Fruit fly (Drosophila melanogaster) whole organism, larva: Measurements from ENCODE around the gene zen2.

Experiments
- noc ChIP-seq: fragments of 200-800 bp; sonication (Bioruptor generic); optimal IDR thresholded peaks from 3 replicates; lab custom pipeline; 2019; ENCODE audit warnings: missing biosample characterization, mild to moderate bottlenecking, missing genetic modification characterization, moderate library complexity

The zen2 gene

DNA sequence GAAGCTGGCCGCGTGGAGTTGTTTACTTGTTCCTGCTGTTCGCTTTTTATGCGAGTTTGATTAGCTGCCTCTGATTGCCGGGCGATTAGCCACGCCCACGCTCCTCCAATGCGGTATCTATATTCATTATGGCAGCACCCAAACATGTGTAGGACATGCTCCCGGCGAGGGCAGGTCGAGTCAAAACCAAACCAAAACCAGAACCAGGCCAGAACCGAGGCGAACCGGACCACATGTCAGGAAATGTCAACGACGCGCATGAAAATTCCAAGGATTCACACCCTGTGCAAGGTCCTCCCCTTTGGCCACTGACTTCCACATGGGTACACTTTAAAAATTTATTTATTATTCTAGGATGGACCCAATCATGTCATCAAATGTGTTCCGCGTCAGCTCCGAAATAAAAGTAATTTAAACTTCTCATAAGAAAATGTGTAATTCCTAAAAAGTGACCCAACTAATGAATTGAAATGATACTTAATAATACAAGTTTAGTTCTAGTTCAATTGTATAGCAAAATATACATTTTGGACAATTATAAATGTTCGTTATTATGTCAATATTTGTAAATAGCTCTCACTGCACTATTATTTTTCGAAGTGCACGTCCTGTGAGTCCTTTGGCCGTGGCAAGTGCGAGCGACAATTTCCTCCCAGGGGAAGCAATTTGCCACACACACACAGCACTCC lies 7.7 kb upstream of the zen2 start:
- TF ChIP-seq noc (tag; lab: Kevin White, UChicago): no peak

DNA sequence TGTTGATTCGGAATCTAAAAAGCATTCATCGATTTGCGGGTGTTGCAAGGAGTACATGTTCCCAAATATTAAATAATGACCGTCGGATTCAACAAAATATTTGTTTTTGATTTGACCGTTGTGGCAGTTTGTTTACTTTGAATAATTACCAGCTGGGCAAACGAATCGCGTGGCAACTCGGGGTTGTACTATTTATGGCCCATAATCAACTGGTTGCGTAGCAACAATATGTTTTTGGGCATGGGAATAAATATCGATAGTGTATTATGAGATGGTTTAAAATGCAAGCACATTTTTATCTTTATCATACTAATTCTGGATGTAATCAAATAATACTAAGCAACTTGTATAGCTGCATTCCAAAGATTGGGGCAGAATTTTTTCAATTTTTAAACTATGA lies 4.0 kb upstream of the zen2 start, which contains the start of gene CG34297:
Gene CG34297, minus strand, starts transcription at position 101 of the 400 bp plus-strand sequence.
- no peak for TF ChIP-seq noc (tag; lab: Kevin White, UChicago)

DNA sequence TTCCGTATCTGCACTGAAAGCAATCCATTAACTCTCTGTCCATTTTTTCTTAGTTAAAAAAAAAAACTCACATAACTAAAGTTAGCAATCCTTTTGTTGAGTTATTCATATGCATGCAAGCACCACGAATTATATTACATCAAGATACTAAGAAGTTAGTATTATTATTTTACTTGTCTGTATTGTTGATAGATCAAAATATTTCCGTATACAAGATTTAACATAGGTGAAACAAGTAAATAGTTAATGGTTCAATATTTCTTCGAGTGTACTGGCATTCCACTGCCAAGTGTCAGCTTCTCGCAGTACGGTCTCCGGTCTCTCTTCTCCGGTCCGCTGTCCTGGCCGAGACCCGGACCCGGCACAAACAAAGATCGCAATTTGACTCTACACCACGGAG lies 2.3 kb upstream of the zen2 start:
- no peak for TF ChIP-seq noc (tag; lab: Kevin White, UChicago)

DNA sequence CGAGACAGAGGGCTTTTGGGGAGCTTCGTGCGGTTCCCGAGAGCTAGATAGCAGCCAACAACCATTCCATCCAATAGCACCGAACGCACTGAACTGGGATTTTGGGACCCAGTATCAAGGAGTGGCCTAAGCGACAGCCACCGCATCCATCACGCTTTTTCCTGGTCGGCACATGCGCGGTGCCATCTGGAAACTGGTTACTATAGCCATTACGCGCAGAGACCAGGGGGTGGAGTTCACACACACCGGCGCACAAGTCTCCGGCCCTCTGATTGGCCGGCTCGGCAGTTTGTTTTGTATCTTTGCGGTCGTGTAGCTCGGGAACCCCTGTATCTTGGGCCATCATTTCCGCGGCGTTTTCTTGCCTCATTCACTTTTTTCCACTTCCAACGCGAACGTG lies 2.0 kb downstream of the zen2 start, which contains the start of gene pb:
Gene pb, minus strand, starts transcription at position 81 of the 400 bp plus-strand sequence.
- no peak for TF ChIP-seq noc (tag; lab: Kevin White, UChicago)

DNA sequence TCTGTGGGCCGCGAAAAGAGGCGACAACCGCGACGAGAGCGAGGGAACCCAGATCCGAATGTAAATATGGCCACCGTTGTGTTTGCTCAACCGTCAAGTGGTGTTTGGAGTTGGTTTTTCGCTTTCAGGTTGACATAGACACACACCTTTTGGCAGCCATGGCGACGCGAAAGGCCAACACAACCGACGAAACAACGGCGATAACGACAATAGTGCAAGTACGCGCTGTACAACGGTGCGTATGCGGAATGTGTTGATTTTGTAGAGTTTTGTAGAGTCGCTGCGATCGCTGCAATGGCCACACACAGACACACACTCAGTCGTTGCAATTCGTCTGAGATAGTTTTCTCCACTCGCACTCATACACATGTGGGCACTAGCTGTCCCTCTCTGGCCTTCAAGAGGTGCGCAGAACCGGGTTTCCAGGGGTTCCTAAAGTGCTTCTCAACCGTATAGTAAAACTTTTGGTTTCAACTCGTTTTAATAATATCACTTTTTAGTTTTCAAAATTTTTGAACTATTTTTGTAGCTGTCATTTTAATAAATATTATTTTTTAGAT lies 2.5 kb downstream of the zen2 start:
- no peak for TF ChIP-seq noc (tag; lab: Kevin White, UChicago)

DNA sequence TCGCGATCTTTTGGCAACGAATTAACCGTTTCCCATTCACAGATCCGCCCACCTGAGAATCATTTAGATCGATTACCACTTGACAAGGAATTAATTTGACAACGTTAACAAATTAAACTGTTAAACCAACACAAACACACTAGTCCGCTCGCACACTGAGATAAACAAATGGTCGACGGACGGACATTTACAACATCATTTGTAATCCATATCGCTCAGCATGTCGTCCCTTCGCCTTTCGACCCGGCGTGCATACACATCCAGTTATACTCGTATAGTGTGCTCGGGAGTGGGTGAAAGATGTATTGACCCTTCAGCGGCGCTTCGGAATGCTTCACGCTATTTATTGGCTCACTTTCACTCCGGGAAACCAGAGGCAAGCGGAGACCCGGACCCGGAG lies 8.2 kb downstream of the zen2 start:
- TF ChIP-seq noc (tag; lab: Kevin White, UChicago): no peak

DNA sequence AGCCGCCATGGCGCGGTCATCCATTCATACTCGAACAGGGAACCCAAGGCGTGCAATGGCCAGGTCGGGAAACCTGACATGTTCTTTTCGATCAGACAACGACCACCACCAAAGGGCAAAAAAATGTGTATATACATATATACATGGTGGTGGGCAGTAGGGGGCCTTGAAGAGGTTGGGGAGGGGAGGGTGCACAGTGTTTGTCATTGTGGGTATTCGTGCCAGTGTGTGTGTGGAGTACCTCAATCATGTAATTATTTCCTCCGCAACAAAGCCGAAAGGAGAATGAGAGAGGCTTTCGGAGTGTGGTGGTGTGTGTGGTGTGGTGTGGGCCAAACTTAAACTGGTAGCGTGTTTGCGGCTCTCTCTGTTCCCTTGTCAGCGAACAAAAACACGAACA lies 17.8 kb downstream of the zen2 start:
- TF ChIP-seq noc (tag; lab: Kevin White, UChicago): no peak

DNA sequence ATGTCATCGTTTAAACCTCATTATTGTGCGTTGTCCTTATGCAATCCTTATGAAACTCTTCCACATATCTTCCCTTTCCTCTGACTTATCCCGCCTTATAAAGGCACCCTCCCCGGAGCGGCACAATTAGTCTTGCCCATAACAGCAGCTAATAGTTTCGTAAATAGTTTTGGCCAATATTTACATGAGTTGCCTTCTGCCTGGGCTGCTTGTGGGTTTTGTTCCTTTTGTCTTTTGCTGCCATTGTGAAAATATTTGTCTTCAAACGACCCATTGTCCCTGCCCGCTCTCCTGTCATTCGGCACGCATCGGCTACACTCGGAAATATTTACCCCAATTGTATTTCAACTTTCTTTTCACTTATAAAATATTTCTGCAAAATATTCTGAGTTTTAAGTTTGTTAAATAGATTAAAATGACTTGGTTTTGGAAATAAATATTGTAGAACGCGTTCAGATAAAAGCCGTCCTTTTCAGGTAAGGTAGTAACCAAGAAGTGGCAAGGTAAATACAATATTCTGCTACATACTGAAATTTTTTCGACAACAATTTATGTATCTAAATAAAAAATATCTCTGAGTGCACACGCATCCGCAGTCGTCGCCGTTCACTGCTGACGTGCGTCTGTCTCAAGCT lies 20.3 kb downstream of the zen2 start:
- TF ChIP-seq noc (tag; lab: Kevin White, UChicago): no peak

DNA sequence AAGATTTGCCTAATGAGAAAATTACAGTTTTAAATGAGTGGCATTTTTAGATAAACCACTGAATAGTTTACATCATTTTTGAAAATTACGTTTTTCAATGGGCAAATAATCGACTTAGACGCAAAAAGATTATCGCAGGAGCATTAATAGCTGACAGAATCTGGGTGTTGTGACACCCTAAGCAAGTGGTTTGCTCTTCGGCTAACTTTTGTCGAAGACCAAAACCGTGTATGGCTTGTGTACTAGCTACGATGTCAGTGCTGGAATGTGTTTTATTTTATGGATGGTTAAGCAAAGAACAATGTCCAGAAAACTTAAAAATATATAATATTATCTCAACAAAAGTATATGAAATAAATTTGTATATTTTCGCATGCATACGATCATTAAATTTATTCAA lies 35.1 kb downstream of the zen2 start:
- no peak for TF ChIP-seq noc (tag; lab: Kevin White, UChicago)

DNA sequence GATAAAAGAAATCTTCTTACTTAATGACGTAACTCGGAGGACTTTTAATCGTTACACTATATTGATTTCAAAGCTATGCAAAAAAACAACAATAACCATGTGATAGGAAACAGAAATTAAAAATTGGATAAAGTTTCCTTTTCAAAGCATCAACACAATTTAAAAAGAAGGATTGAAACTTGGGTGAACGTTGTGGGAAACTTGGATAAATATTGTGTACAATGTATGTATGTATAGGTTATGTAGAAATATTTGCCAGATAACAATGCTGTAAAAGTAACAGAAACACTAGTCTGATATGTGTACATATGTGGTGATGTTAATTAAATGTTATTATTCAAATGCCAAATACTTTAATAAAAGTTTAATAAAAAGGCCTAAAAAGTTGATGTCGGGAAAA lies 37.6 kb downstream of the zen2 start:
- no peak for TF ChIP-seq noc (tag; lab: Kevin White, UChicago)

DNA sequence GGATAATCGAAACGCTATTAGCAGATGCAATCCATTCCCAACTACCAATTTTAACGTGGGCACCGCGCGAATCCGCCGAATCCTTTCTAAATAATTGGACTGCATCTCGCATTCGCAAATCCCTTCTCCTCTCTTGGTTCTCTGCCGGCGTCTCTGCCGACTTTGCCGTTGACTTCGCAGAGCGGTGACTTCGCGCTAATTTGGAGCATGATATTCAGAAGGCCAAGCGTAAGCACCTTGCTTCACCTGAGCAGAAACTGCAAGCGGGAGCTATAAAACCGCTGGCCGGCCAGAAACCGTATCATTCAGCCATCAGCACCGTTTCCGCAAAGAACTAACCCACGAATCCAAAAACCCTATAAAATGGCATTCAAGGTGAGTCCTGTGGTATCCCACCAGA lies 40.2 kb downstream of the zen2 start, which contains the start of gene Ccp84Aa:
Gene Ccp84Aa, plus strand, starts transcription at position 301 of the 400 bp plus-strand sequence.
- TF ChIP-seq noc (tag; lab: Kevin White, UChicago): no peak

DNA sequence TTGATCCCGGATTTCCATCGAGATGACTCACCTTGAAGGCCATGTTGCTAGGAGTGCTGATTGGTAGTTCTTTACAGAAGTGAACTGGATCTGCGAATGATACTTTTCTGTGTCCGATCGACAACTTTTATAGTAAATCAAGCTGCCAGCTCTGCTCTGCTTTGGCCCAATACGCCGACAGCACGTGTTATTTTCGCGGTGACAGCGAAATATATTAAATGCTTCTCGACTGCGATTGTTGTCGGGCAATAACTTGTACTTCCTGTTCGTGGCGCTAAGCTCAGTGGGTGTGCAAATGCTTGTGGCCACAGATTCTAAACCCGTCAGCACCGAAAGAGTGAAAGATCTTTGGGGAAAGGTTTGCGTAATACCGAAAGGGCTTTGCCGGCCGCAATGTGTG lies 41.2 kb downstream of the zen2 start, which contains the start of gene Ccp84Ab:
Gene Ccp84Ab, minus strand, starts transcription at position 101 of the 400 bp plus-strand sequence.
- no peak for TF ChIP-seq noc (tag; lab: Kevin White, UChicago)

DNA sequence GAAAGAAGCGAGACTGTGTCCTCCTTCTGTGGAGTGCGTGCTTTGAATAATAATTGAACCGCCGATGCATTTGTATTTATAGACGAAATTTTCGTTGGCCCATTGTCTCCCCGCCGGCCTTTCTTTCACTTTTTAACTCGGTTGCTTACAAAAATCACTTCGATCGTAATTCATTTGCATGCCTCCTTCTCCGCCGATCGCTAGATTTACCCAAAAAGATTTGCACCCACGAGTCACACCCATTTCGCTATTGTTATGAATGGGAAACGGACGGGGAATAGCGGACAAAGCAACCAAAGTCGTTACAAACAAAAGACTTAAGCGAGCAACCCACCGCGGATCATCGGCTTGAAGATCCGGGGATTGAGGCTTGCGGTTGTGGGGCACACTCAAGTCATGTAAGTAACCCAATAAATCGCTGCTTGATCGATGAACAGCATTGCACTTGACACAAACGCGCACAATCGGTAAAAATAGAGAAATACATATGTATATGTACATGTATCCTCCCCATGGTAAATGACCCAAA lies 47.7 kb downstream of the zen2 start, which contains the start of gene Ccp84Ac:
Gene Ccp84Ac, minus strand, starts transcription at position 51 of the 529 bp plus-strand sequence.
- no peak for TF ChIP-seq noc (tag; lab: Kevin White, UChicago)
